Fruit fly (Drosophila melanogaster) whole organism, adult: ENCODE measurements around the gene dls.

ENCODE experiments used
- CG11617 ChIP-seq: fragments of 200-800 bp; sonication (Bioruptor generic); optimal IDR thresholded peaks from 2 replicates; lab custom pipeline; 2017; ENCODE audit warnings: mild to moderate bottlenecking, missing biosample characterization, missing genetic modification reagents, missing genetic modification characterization
- CG12768 ChIP-seq: fragments of 200-800 bp; sonication (Bioruptor generic); optimal IDR thresholded peaks from 2 replicates; lab custom pipeline; 2017; ENCODE audit warnings: missing biosample characterization, missing genetic modification characterization, mild to moderate bottlenecking, moderate library complexity, missing genetic modification reagents
- CG14711 ChIP-seq: fragments of 200-800 bp; sonication (Bioruptor generic); optimal IDR thresholded peaks from 2 replicates; lab custom pipeline; 2018; ENCODE audit warnings: missing biosample characterization, mild to moderate bottlenecking, missing genetic modification characterization, moderate library complexity
- CG1620 ChIP-seq: fragments of 200-800 bp; sonication (Bioruptor generic); optimal IDR thresholded peaks from 2 replicates; lab custom pipeline; 2016; ENCODE audit warnings: missing biosample characterization, missing genetic modification characterization
- CG33017 ChIP-seq: fragments of 200-800 bp; sonication (Bioruptor generic); optimal IDR thresholded peaks from 2 replicates; lab custom pipeline; 2018; ENCODE audit warnings: missing biosample characterization, mild to moderate bottlenecking, missing genetic modification characterization, moderate library complexity
- CG5204 ChIP-seq: fragments of 200-800 bp; sonication (Bioruptor generic); optimal IDR thresholded peaks from 2 replicates; lab custom pipeline; 2016; ENCODE audit warnings: missing biosample characterization, missing genetic modification characterization
- CG7045 ChIP-seq: fragments of 200-800 bp; sonication (Bioruptor generic); optimal IDR thresholded peaks from 2 replicates; lab custom pipeline; 2017; ENCODE audit warnings: missing biosample characterization, mild to moderate bottlenecking, missing genetic modification characterization
- CG7101 ChIP-seq: fragments of 200-800 bp; sonication (Bioruptor generic); optimal IDR thresholded peaks from 2 replicates; lab custom pipeline; 2018; ENCODE audit warnings: missing biosample characterization, mild to moderate bottlenecking, missing genetic modification characterization, moderate library complexity
- Clk ChIP-seq: fragments of 200-800 bp; sonication (Bioruptor generic); optimal IDR thresholded peaks from 2 replicates; lab custom pipeline; 2017; ENCODE audit warnings: missing biosample characterization, missing genetic modification characterization
- Crg-1 ChIP-seq: fragments of 200-800 bp; sonication (Bioruptor generic); optimal IDR thresholded peaks from 2 replicates; lab custom pipeline; 2016; ENCODE audit warnings: missing biosample characterization, missing genetic modification characterization
- Hr96 ChIP-seq: fragments of 200-800 bp; sonication (Bioruptor generic); optimal IDR thresholded peaks from 2 replicates; lab custom pipeline; 2016; ENCODE audit warnings: missing biosample characterization, missing genetic modification characterization
- Mnt ChIP-seq: fragments of 200-800 bp; sonication (Bioruptor generic); optimal IDR thresholded peaks from 2 replicates; lab custom pipeline; 2016; ENCODE audit warnings: missing biosample characterization, mild to moderate bottlenecking, missing genetic modification characterization
- bab1 ChIP-seq: fragments of 200-800 bp; sonication (Bioruptor generic); optimal IDR thresholded peaks from 3 replicates; lab custom pipeline; 2019; ENCODE audit warnings: missing biosample characterization, mild to moderate bottlenecking, missing genetic modification characterization, moderate library complexity
- cic ChIP-seq: fragments of 200-800 bp; sonication (Bioruptor generic); optimal IDR thresholded peaks from 2 replicates; lab custom pipeline; 2017; ENCODE audit warnings: missing biosample characterization, mild to moderate bottlenecking, missing genetic modification characterization, moderate library complexity
- cnc ChIP-seq, 2 experiments: fragments of >200 bp; optimal IDR thresholded peaks; 2 replicates each; lab custom pipeline; 2017
- kay ChIP-seq: fragments of 200-800 bp; sonication (Bioruptor generic); peaks from one replicate; lab custom pipeline; 2016; ENCODE audit warnings: missing biosample characterization, missing genetic modification characterization, borderline replicate concordance
- ovo ChIP-seq: fragments of 200-800 bp; sonication (Bioruptor generic); optimal IDR thresholded peaks from 2 replicates; lab custom pipeline; 2016; ENCODE audit warnings: missing biosample characterization, missing genetic modification characterization
- pad ChIP-seq: fragments of 200-800 bp; sonication (Bioruptor generic); optimal IDR thresholded peaks from 3 replicates; lab custom pipeline; 2017; ENCODE audit warnings: missing biosample characterization, missing genetic modification characterization, mild to moderate bottlenecking, moderate library complexity, missing genetic modification reagents
- tj ChIP-seq: fragments of 200-800 bp; sonication (Bioruptor generic); optimal IDR thresholded peaks from 3 replicates; lab custom pipeline; 2017; ENCODE audit warnings: missing biosample characterization, mild to moderate bottlenecking, missing genetic modification characterization, moderate library complexity
- toe ChIP-seq: fragments of 200-800 bp; sonication (Bioruptor generic); optimal IDR thresholded peaks from 2 replicates; lab custom pipeline; 2016; ENCODE audit warnings: missing biosample characterization, missing genetic modification characterization

dls gene

dm6 chr3L:16182633-16183462 lies 18.3 kb upstream of the dls start:
- TF ChIP-seq CG12768 (GFP tag; lab: Kevin White, UChicago) (no peak), CG7045 (GFP tag; lab: Kevin White, UChicago) (no peak), bab1 (GFP tag; lab: Kevin White, UChicago) (no peak), tj (no peak), Mnt (no peak), cic (GFP tag; lab: Kevin White, UChicago) (no peak), CG1620 (GFP tag; lab: Kevin White, UChicago) (no peak), cnc (optimal IDR thresholded peaks at IDR 0.05; lab: Kevin White, UChicago) (no peak), kay (no peak), toe (GFP tag; lab: Kevin White, UChicago) (no peak), Hr96 (GFP tag; lab: Kevin White, UChicago) (no peak), CG7101 (tag; lab: Kevin White, UChicago) (no peak)

DNA sequence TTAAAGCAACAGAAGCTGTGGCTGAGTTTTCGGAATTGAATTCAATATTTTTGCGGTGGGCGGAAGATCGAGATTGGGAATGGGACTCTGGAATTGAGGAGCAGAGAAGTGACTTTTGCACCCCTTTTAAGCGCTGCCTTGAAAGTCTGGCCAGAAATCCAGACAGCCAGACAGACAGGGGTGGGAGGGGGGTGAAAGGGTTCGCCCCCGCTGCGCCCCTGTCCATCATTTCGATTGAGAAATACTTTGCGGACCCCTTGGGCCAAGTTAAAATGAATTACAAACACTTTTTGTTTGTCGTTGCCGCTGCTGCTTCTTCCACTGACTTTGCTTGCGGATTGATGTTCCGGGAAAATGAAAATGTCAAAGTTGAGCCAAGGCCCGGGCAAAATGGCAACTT lies 17.6 kb upstream of the dls start:
- TF ChIP-seq CG33017 (tag; lab: Kevin White, UChicago) (no peak), CG7101 (tag; lab: Kevin White, UChicago) (no peak), CG7045 (GFP tag; lab: Kevin White, UChicago) (no peak), cnc (optimal IDR thresholded peaks at IDR 0.05; lab: Kevin White, UChicago) (no peak), bab1 (GFP tag; lab: Kevin White, UChicago) (no peak), CG12768 (GFP tag; lab: Kevin White, UChicago) (no peak), CG11617 (GFP tag; lab: Kevin White, UChicago) (no peak), Mnt (no peak), CG1620 (GFP tag; lab: Kevin White, UChicago) (no peak), tj (no peak), Clk (no peak), kay (no peak), Crg-1 (GFP tag; lab: Kevin White, UChicago) (no peak), Hr96 (GFP tag; lab: Kevin White, UChicago) (no peak), toe (GFP tag; lab: Kevin White, UChicago) (no peak)

- TF ChIP-seq CG1620 (GFP tag; lab: Kevin White, UChicago) (no peak), cic (GFP tag; lab: Kevin White, UChicago) (no peak), CG11617 (GFP tag; lab: Kevin White, UChicago) (no peak), ovo (GFP tag; lab: Kevin White, UChicago) (no peak), Mnt (no peak), Crg-1 (GFP tag; lab: Kevin White, UChicago) (no peak), CG7101 (tag; lab: Kevin White, UChicago) (no peak), Clk (no peak)
These were observed 11.8 kb upstream of the dls start for dm6 chr3L:16189058-16189924.

DNA sequence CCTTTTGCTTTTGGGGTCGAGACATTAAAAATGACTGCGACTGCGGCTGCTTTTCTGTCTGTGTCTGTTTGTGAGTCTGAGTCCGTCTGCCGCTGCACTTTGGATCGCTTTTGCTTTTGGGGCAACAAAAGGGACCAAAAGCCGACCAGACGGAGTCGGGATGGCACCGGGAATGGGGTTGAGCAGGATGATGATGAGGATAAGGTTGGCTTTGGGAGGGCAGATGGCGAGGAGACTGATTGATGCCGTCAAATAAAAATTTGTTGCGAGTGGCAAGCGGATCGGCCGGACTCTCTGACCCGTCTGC lies 11.2 kb upstream of the dls start:
- TF ChIP-seq CG5204 (GFP tag; lab: Kevin White, UChicago) = no peak
- no peak for TF ChIP-seq Mnt
- TF ChIP-seq cic (GFP tag; lab: Kevin White, UChicago) = no peak
- TF ChIP-seq tj = no peak
- no peak for TF ChIP-seq CG33017 (tag; lab: Kevin White, UChicago)
- TF ChIP-seq CG7101 (tag; lab: Kevin White, UChicago) = no peak
- no peak for TF ChIP-seq CG11617 (GFP tag; lab: Kevin White, UChicago)
- no peak for TF ChIP-seq CG14711 (tag; lab: Kevin White, UChicago)
- TF ChIP-seq CG1620 (GFP tag; lab: Kevin White, UChicago) = no peak
- no peak for TF ChIP-seq Clk
- TF ChIP-seq toe (GFP tag; lab: Kevin White, UChicago) = no peak
- no peak for TF ChIP-seq CG12768 (GFP tag; lab: Kevin White, UChicago)
- TF ChIP-seq ovo (GFP tag; lab: Kevin White, UChicago) = no peak
- no peak for TF ChIP-seq cnc (optimal IDR thresholded peaks at IDR 0.05; lab: Kevin White, UChicago)
- no peak for TF ChIP-seq kay
- TF ChIP-seq CG7045 (GFP tag; lab: Kevin White, UChicago) = no peak
- TF ChIP-seq bab1 (GFP tag; lab: Kevin White, UChicago) = no peak

DNA sequence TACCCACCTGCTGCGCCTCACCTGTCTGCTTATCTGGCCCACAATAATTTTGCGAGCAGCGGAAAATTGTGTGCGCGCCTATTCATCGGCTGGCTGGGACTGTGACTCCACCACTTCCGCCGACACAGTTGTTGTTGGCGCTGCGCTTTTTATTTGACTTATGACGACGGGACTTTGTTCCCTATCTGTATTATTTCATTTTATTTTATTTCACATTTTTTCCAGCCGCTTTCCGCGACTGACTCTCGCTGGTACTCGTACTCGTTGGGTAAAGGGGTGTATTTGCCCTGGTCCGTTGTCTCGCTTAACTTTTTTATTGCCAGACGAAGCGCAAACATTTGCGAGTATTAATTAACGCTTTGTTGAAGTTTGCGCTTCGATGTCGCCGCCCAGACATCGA lies 10.2 kb upstream of the dls start:
- TF ChIP-seq Mnt (peak; percentile 41), CG7101 (tag; lab: Kevin White, UChicago) (peak; percentile 34), Clk (no peak), Hr96 (GFP tag; lab: Kevin White, UChicago) (peak; percentile 5), Crg-1 (GFP tag; lab: Kevin White, UChicago) (no peak), cic (GFP tag; lab: Kevin White, UChicago) (peak; percentile 26), pad (GFP tag; lab: Kevin White, UChicago) (peak; percentile 10), toe (GFP tag; lab: Kevin White, UChicago) (peak; percentile 11), tj (no peak), cnc (optimal IDR thresholded peaks at IDR 0.05; lab: Kevin White, UChicago) (no peak), CG5204 (GFP tag; lab: Kevin White, UChicago) (no peak), ovo (GFP tag; lab: Kevin White, UChicago) (peak; percentile 36), CG33017 (tag; lab: Kevin White, UChicago) (peak; percentile 14), CG1620 (GFP tag; lab: Kevin White, UChicago) (no peak), bab1 (GFP tag; lab: Kevin White, UChicago) (no peak), kay (peak; percentile 86), CG12768 (GFP tag; lab: Kevin White, UChicago) (peak; percentile 67), CG14711 (tag; lab: Kevin White, UChicago) (no peak), CG7045 (GFP tag; lab: Kevin White, UChicago) (peak; percentile 14), CG11617 (GFP tag; lab: Kevin White, UChicago) (peak; percentile 34)
